ENCODE assay signal across 2 worm cellular contexts in genomic region chrII:10884396-10884795, ce11.
A peak's percentile ranks its signal among the peaks of the same experiment; 100 is the strongest.
TF ChIP-seq lines count a peak whose summit lies in the region.

egg-3 (minus strand) TSS chrII:10884441.

TF ChIP-seq in whole organism, L4 larva, 104 proteins besides CTCF, POLR2A, EP300 and RAD21:
- TF ChIP-seq unc-130 (GFP tag; optimal IDR thresholded peaks at IDR 0.05; lab: Kevin White, UChicago) (peak; percentile 33), nhr-111 (GFP tag; optimal IDR thresholded peaks at IDR 0.05; lab: Kevin White, UChicago) (no peak)

TF ChIP-seq in whole organism, young adult, 124 proteins besides CTCF, POLR2A, EP300 and RAD21:
- TF ChIP-seq madf-8 (GFP tag; conservative IDR thresholded peaks at IDR 0.05; lab: Robert Waterston, UW) (peak; percentile 95), dpff-1 (tag; optimal IDR thresholded peaks at IDR 0.05; lab: Kevin White, UChicago) (no peak), dox-1 (GFP tag; IDR thresholded peaks at IDR 0.05; lab: Robert Waterston, UW) (0 out of 2 replicates have a peak, but pooled peaks have one; percentile 50), efl-1 (GFP tag; optimal IDR thresholded peaks at IDR 0.05; lab: Kevin White, UChicago) (peak; percentile 93), madf-6 (GFP tag; IDR thresholded peaks at IDR 0.05; lab: Robert Waterston, UW) (peak; percentile 98), xnd-1 (tag; optimal IDR thresholded peaks at IDR 0.05; lab: Kevin White, UChicago) (peak; percentile 90), D2030.7 (GFP tag; IDR thresholded peaks at IDR 0.05; lab: Robert Waterston, UW) (peak; percentile 82; the same call in 1 of the 2 replicates), lin-35 (GFP tag; optimal IDR thresholded peaks at IDR 0.05; lab: Kevin White, UChicago) (peak in 1 of 3 experiments; percentile 52), bed-2 (GFP tag; IDR thresholded peaks at IDR 0.05; lab: Robert Waterston, UW) (no peak), sdz-38 (tag; optimal IDR thresholded peaks at IDR 0.05; lab: Kevin White, UChicago) (no peak), F33H1.4 (GFP tag; IDR thresholded peaks at IDR 0.05; lab: Robert Waterston, UW) (peak; percentile 92), F49E8.2 (tag; optimal IDR thresholded peaks at IDR 0.05; lab: Kevin White, UChicago; ENCODE audit: insufficient read depth) (peak; percentile 53), hlh-12 (tag; optimal IDR thresholded peaks at IDR 0.05; lab: Kevin White, UChicago) (no peak), tbp1 (GFP tag; optimal IDR thresholded peaks at IDR 0.05; lab: Kevin White, UChicago) (peak; percentile 22), lin-26 (GFP tag; IDR thresholded peaks at IDR 0.05; lab: Robert Waterston, UW) (no peak), snpc-1.1 (tag; optimal IDR thresholded peaks at IDR 0.05; lab: Kevin White, UChicago; ENCODE audit: insufficient read depth) (peak; percentile 15), mel-28 (tag; optimal IDR thresholded peaks at IDR 0.05; lab: Kevin White, UChicago; ENCODE audit: borderline replicate concordance) (no peak), lin-54 (GFP tag; optimal IDR thresholded peaks at IDR 0.05; lab: Kevin White, UChicago) (peak; percentile 73), lsl-1 (GFP tag; optimal IDR thresholded peaks at IDR 0.05; lab: Kevin White, UChicago) (peak; percentile 93), ceh-91 (GFP tag; IDR thresholded peaks at IDR 0.05; lab: Robert Waterston, UW) (peak; percentile 74), Y95B8A.8 (GFP tag; IDR thresholded peaks at IDR 0.05; lab: Robert Waterston, UW) (no peak), ets-4 (GFP tag; optimal IDR thresholded peaks at IDR 0.05; lab: Kevin White, UChicago) (no peak), snpc-3.4 (tag; optimal IDR thresholded peaks at IDR 0.05; lab: Kevin White, UChicago) (peak; percentile 47), dpl-1 (GFP tag; optimal IDR thresholded peaks at IDR 0.05; lab: Kevin White, UChicago) (peak; percentile 83), lin-40 (tag; optimal IDR thresholded peaks at IDR 0.05; lab: Kevin White, UChicago) (no peak), hmg-1.2 (GFP tag; IDR thresholded peaks at IDR 0.05; lab: Robert Waterston, UW) (peak; percentile 18; the same call in 1 of the 2 replicates), him-1 (tag; optimal IDR thresholded peaks at IDR 0.05; lab: Kevin White, UChicago) (peak; percentile 43), snpc-1.3 (tag; optimal IDR thresholded peaks at IDR 0.05; lab: Kevin White, UChicago; ENCODE audit: insufficient read depth) (peak; percentile 35)

Comparison
In these comparisons a context has a peak if more than half of its experiments do, and no peak if none do; other contexts are left out.
1. Of the 7 proteins assayed by ChIP-seq in both whole organism, young adult and whole organism, L4 larva: peak only in whole organism, young adult: F49E8.2 and dpl-1; only in whole organism, L4 larva: unc-130; in both: none; in neither: 4.